Worm (Caenorhabditis elegans) whole organism, L4 larva: Measurements from ENCODE around the gene H01G02.1.

Experiments
- F26F4.8 ChIP-seq: fragments of 200-800 bp; sonication (Bioruptor generic); conservative IDR thresholded peaks from 2 replicates; pipeline ENCODE4 v1.3.6; 2022; ENCODE audit warnings: missing genetic modification characterization, missing compliant biosample characterization
- F37D6.2 ChIP-seq: sonication (generic microtip); optimal IDR thresholded peaks from 2 replicates; lab custom pipeline; 2016; ENCODE audit warnings: mild to moderate bottlenecking, missing genetic modification characterization, missing compliant biosample characterization
- R02D3.7 ChIP-seq: fragments of 150-350 bp; sonication (generic microtip); optimal IDR thresholded peaks from 3 replicates; lab custom pipeline; 2014; ENCODE audit warnings: missing biosample characterization, missing genetic modification characterization
- ZK546.5 ChIP-seq, 2 experiments: sonication (generic microtip); optimal IDR thresholded peaks; 2 replicates each; lab custom pipeline; 2017; ENCODE audit warnings: missing biosample characterization in 2 of 2, missing genetic modification characterization in 2 of 2
- aha-1 ChIP-seq: fragments of 150-350 bp; peaks from one replicate; lab custom pipeline; 2014; ENCODE audit warnings: missing biosample characterization, missing genetic modification characterization
- aly-2 ChIP-seq: sonication (generic microtip); optimal IDR thresholded peaks from 2 replicates; lab custom pipeline; 2018; ENCODE audit warnings: missing biosample characterization, missing genetic modification characterization
- ceh-20 ChIP-seq: fragments of 200-800 bp; sonication (Bioruptor generic); IDR thresholded peaks from 2 replicates; pipeline ENCODE4 v1.3.6; 2022; ENCODE audit warnings: missing genetic modification reagents, missing genetic modification characterization, missing compliant biosample characterization
- ctbp-1 ChIP-seq: fragments of 200-800 bp; sonication (Bioruptor generic); IDR thresholded peaks from 2 replicates; pipeline ENCODE4 v1.3.6; 2022; ENCODE audit warnings: missing genetic modification reagents, missing genetic modification characterization, missing compliant biosample characterization
- daf-8 ChIP-seq: fragments of 200-800 bp; sonication (Bioruptor generic); IDR thresholded peaks from 2 replicates; pipeline ENCODE4 v1.3.6; 2022; ENCODE audit warnings: missing genetic modification characterization, missing compliant biosample characterization
- dmd-6 ChIP-seq: fragments of 200-800 bp; sonication (Bioruptor generic); IDR thresholded peaks from 2 replicates; pipeline ENCODE4 v1.3.6; 2022; ENCODE audit warnings: missing genetic modification reagents, missing genetic modification characterization, missing compliant biosample characterization
- dmd-8 ChIP-seq: fragments of 200-800 bp; sonication (Bioruptor generic); IDR thresholded peaks from 2 replicates; pipeline ENCODE4 v1.3.6; 2022; ENCODE audit warnings: missing genetic modification characterization, missing compliant biosample characterization
- duxl-1 ChIP-seq: sonication (generic microtip); optimal IDR thresholded peaks from 2 replicates; lab custom pipeline; 2016; ENCODE audit warnings: mild to moderate bottlenecking, missing genetic modification characterization, moderate library complexity, missing compliant biosample characterization; ENCODE audit not compliant: poor library complexity
- egl-27 ChIP-seq: sonication (generic microtip); optimal IDR thresholded peaks from 3 replicates; lab custom pipeline; 2017; ENCODE audit warnings: missing biosample characterization, missing genetic modification reagents, missing genetic modification characterization
- fkh-10 ChIP-seq: fragments of 150-350 bp; optimal IDR thresholded peaks from 2 replicates; lab custom pipeline; 2014; ENCODE audit warnings: missing biosample characterization, missing genetic modification reagents, missing genetic modification characterization
- fos-1 ChIP-seq: fragments of 150-350 bp; optimal IDR thresholded peaks from 2 replicates; lab custom pipeline; 2014; ENCODE audit warnings: missing biosample characterization, missing genetic modification characterization
- hlh-11 ChIP-seq: fragments of 200-800 bp; sonication (Bioruptor generic); optimal IDR thresholded peaks from 2 replicates; lab custom pipeline; 2018; ENCODE audit warnings: mild to moderate bottlenecking, missing genetic modification characterization, missing compliant biosample characterization
- lim-7 ChIP-seq: fragments of 200-800 bp; sonication (Bioruptor generic); IDR thresholded peaks from 2 replicates; pipeline ENCODE4 v1.3.6; 2022; ENCODE audit warnings: missing genetic modification characterization, missing compliant biosample characterization
- lin-29 ChIP-seq: fragments of 200-800 bp; sonication (Bioruptor generic); IDR thresholded peaks from 2 replicates; pipeline ENCODE4 v1.3.6; 2022; ENCODE audit warnings: missing genetic modification reagents, missing genetic modification characterization, missing compliant biosample characterization
- lsy-2 ChIP-seq, 2 experiments: fragments of 150-350 bp in 1 of 2; sonication (generic microtip) in 1 of 2; optimal IDR thresholded peaks; 2 replicates each; lab custom pipeline; 2014 to 2017; ENCODE audit warnings: missing biosample characterization in 2 of 2, missing genetic modification characterization in 2 of 2
- madf-9 ChIP-seq: fragments of 200-800 bp; sonication (Bioruptor generic); conservative IDR thresholded peaks from 2 replicates; pipeline ENCODE4 v1.3.6; 2022; ENCODE audit warnings: missing genetic modification reagents, missing genetic modification characterization, missing compliant biosample characterization
- mdl-1 ChIP-seq, 2 experiments: fragments of 150-350 bp in 1 of 2; sonication (generic microtip) in 1 of 2; optimal IDR thresholded peaks; 2 replicates each; lab custom pipeline; 2014 to 2017; ENCODE audit warnings: missing biosample characterization in 2 of 2, missing genetic modification characterization in 2 of 2
- mep-1 ChIP-seq: fragments of 150-350 bp; sonication (generic microtip); optimal IDR thresholded peaks from 3 replicates; lab custom pipeline; 2014; ENCODE audit warnings: missing biosample characterization, missing genetic modification characterization
- nhr-111 ChIP-seq: fragments of 200-800 bp; sonication (Bioruptor generic); optimal IDR thresholded peaks from 2 replicates; lab custom pipeline; 2018; ENCODE audit warnings: mild to moderate bottlenecking, missing genetic modification characterization, missing compliant biosample characterization
- nhr-28 ChIP-seq: fragments of 150-350 bp; optimal IDR thresholded peaks from 2 replicates; lab custom pipeline; 2014; ENCODE audit warnings: missing biosample characterization, missing genetic modification characterization
- nhr-41 ChIP-seq: fragments of 200-800 bp; sonication (Bioruptor generic); IDR thresholded peaks from 2 replicates; pipeline ENCODE4 v1.3.6; 2022; ENCODE audit warnings: missing genetic modification reagents, missing genetic modification characterization, missing compliant biosample characterization
- nhr-42 ChIP-seq: fragments of 200-800 bp; sonication (Bioruptor generic); IDR thresholded peaks from 2 replicates; pipeline ENCODE4 v1.3.6; 2022; ENCODE audit warnings: missing genetic modification characterization, missing compliant biosample characterization
- pha-4 ChIP-seq, 2 experiments: fragments of 150-350 bp in 1 of 2; fragments of 200-800 bp in 1 of 2; sonication (Bioruptor generic) in 1 of 2; IDR thresholded peaks in 1 of 2; optimal IDR thresholded peaks in 1 of 2; 2 replicates each; pipeline versions ENCODE4 v1.3.6 to Lab custom; 2014 to 2022; ENCODE audit warnings: missing genetic modification characterization in 2 of 2, missing genetic modification reagents in 2 of 2, missing biosample characterization in 1 of 2, missing compliant biosample characterization in 1 of 2
- saeg-2 ChIP-seq: fragments of 200-800 bp; sonication (Bioruptor generic); IDR thresholded peaks from 2 replicates; pipeline ENCODE4 v1.3.6; 2022; ENCODE audit warnings: missing genetic modification reagents, missing genetic modification characterization, missing compliant biosample characterization
- set-16 ChIP-seq: fragments of 200-800 bp; sonication (Bioruptor generic); IDR thresholded peaks from 2 replicates; pipeline ENCODE4 v1.3.6; 2022; ENCODE audit warnings: missing genetic modification reagents, missing genetic modification characterization, missing compliant biosample characterization
- snpc-4 ChIP-seq: fragments of 150-350 bp; optimal IDR thresholded peaks from 2 replicates; lab custom pipeline; 2014; ENCODE audit warnings: missing biosample characterization, missing genetic modification characterization
- unc-130 ChIP-seq: sonication (generic microtip); optimal IDR thresholded peaks from 2 replicates; lab custom pipeline; 2016; ENCODE audit warnings: missing genetic modification reagents, missing genetic modification characterization, missing compliant biosample characterization
- unc-39 ChIP-seq: sonication (generic microtip); optimal IDR thresholded peaks from 2 replicates; lab custom pipeline; 2017; ENCODE audit warnings: missing biosample characterization, missing genetic modification characterization
- unc-62 ChIP-seq, 3 experiments: fragments of 150-350 bp in 1 of 3; sonication (generic microtip); optimal IDR thresholded peaks in 2 of 3; peaks in 1 of 3; 1 replicate in 1 of 3; 2 replicates in 2 of 3; lab custom pipeline; 2014 to 2017; ENCODE audit warnings: missing biosample characterization in 3 of 3, missing genetic modification characterization in 3 of 3, missing genetic modification reagents in 3 of 3, missing genotype in 1 of 3
- zfp-2 ChIP-seq: sonication (generic microtip); optimal IDR thresholded peaks from 2 replicates; lab custom pipeline; 2016; ENCODE audit warnings: mild to moderate bottlenecking, missing genetic modification characterization, missing compliant biosample characterization

The H01G02.1 gene

DNA sequence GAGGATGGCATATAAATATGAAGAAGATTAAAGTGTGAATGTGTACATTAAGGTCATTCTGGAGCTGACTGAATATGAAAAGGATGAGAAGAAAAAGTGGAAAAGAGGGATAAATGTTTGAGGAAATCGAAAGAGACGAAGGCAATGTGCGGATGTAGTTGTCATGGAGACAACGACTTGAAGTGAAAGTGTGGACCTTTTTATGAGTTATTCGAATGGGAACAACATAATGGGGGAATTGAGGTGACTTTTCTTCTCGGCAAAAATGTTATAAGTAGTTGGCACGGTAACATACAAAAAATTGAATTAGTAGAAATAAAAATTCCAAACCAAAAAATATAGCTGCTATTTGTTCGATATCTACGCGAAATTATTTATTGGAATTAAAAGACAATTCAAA, 2.9 kb downstream of the H01G02.1 start, which contains the start of gene dyf-18 (continued):
- no peak for TF ChIP-seq nhr-111 (GFP tag; lab: Kevin White, UChicago)
- TF ChIP-seq pha-4 (GFP tag; IDR thresholded peaks at IDR 0.05; lab: Robert Waterston, UW): no peak
- no peak for TF ChIP-seq pha-4 (tag; optimal IDR thresholded peaks at IDR 0.05; lab: Kevin White, UChicago)

DNA sequence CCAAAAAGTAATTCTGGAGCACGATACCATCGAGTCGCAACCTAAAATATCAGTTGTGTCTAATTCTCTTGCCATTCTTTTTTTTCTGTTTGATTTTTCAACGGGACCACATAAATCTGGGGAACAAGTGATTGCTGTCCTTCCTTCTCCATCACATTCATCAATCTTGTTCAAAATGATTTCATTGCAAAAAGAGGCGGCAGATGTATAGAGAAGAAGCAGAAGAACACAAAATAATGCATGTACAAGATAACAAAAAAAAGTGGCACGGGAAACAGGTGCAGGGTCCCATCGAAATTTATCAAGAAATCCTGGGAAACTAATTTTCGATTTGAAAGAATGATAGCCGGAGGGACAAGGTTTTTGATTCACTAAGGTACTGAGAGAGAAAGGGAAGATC, 4.7 kb downstream of the H01G02.1 start:
- TF ChIP-seq lim-7 (GFP tag; lab: Robert Waterston, UW): no peak
- TF ChIP-seq unc-62 (GFP tag; optimal IDR thresholded peaks at IDR 0.05 in 1 of 2; lab: Kevin White, UChicago): peak in 1 of 2 experiments; percentile 82
- no peak for TF ChIP-seq unc-62 (tag; optimal IDR thresholded peaks at IDR 0.05; lab: Kevin White, UChicago)
- TF ChIP-seq nhr-28 (tag; lab: Kevin White, UChicago): no peak
- TF ChIP-seq aha-1 (tag; lab: Kevin White, UChicago): peak; percentile 61
- peak; percentile 53; the same call in 1 of the 2 replicates for TF ChIP-seq ceh-20 (GFP tag; lab: Robert Waterston, UW)
- TF ChIP-seq R02D3.7 (tag; lab: Kevin White, UChicago): no peak
- TF ChIP-seq saeg-2 (GFP tag; lab: Robert Waterston, UW): no peak

ce11 chrIV:11796818-11797217, 7.1 kb downstream of the H01G02.1 start:
- TF ChIP-seq unc-62 (GFP tag; optimal IDR thresholded peaks at IDR 0.05 in 1 of 2; lab: Kevin White, UChicago): peak in 1 of 2 experiments; percentile 65
- TF ChIP-seq unc-62 (tag; optimal IDR thresholded peaks at IDR 0.05; lab: Kevin White, UChicago): no peak
- no peak for TF ChIP-seq F37D6.2 (tag; lab: Kevin White, UChicago)
- TF ChIP-seq fkh-10 (GFP tag; lab: Kevin White, UChicago): peak; percentile 73

ce11 chrIV:11795964-11796363, 8.0 kb downstream of the H01G02.1 start:
- TF ChIP-seq fkh-10 (GFP tag; lab: Kevin White, UChicago) (peak; percentile 47), madf-9 (GFP tag; lab: Robert Waterston, UW) (no peak)
- TF ChIP-seq, all 104 proteins: peak for 1

DNA sequence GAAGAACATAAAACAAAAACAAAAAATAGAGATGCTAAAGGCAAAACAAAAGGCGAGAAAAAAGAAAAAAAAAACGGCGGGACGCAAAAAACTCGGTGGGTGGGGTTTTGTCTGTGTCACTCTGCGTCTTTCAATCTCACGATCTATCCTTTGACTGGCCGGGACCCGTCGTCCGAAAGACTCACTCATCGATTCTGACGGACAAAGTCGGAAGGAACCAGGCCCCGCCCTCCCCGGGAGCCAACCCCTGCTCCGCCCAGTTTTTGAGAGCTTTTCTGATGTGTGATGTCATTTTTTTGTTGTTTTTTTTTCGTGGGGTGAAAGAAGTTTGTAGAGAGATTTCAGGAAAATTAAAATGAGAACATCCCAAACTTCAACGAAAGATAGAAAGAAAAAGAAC, 10.8 kb downstream of the H01G02.1 start:
- TF ChIP-seq aly-2 (tag; lab: Kevin White, UChicago) (no peak), dmd-6 (GFP tag; lab: Robert Waterston, UW) (peak; percentile 9; the same call in 1 of the 2 replicates), madf-9 (GFP tag; lab: Robert Waterston, UW) (no peak), hlh-11 (tag; lab: Kevin White, UChicago) (peak; percentile 6), ctbp-1 (peak; percentile 75), nhr-41 (GFP tag; lab: Robert Waterston, UW) (no peak), aha-1 (tag; lab: Kevin White, UChicago) (peak; percentile 71), dmd-8 (GFP tag; lab: Robert Waterston, UW) (no peak), lsy-2 (tag; optimal IDR thresholded peaks at IDR 0.05; lab: Kevin White, UChicago) (peak in 1 of 2 experiments; percentile 42), egl-27 (tag; lab: Kevin White, UChicago) (no peak), snpc-4 (no peak), nhr-28 (tag; lab: Kevin White, UChicago) (no peak), mdl-1 (tag; optimal IDR thresholded peaks at IDR 0.05; lab: Kevin White, UChicago) (no peak), zfp-2 (tag; lab: Kevin White, UChicago) (no peak), set-16 (GFP tag; lab: Robert Waterston, UW) (peak; percentile 78), fos-1 (tag; lab: Kevin White, UChicago) (no peak), nhr-42 (GFP tag; lab: Robert Waterston, UW) (no peak), daf-8 (no peak), ZK546.5 (tag; optimal IDR thresholded peaks at IDR 0.05; lab: Kevin White, UChicago) (no peak), F26F4.8 (GFP tag; lab: Robert Waterston, UW) (no peak), mep-1 (tag; lab: Kevin White, UChicago) (peak; percentile 6), lin-29 (GFP tag; lab: Robert Waterston, UW) (no peak), ceh-20 (GFP tag; lab: Robert Waterston, UW) (peak; percentile 67), unc-39 (tag; lab: Kevin White, UChicago) (no peak), duxl-1 (tag; lab: Kevin White, UChicago) (no peak), unc-130 (no peak)
